Fruit fly (Drosophila melanogaster) whole organism, embryonic: ENCODE measurements around the gene fbl.

Experiments used
- ATbp ChIP-seq: fragments of 200-800 bp; sonication (Bioruptor generic); optimal IDR thresholded peaks from 2 replicates; lab custom pipeline; 2017; ENCODE audit warnings: missing biosample characterization, mild to moderate bottlenecking, missing genetic modification characterization, missing genetic modification reagents
- Atf3 ChIP-seq: fragments of 200-800 bp; sonication (Bioruptor generic); optimal IDR thresholded peaks from 3 replicates; lab custom pipeline; 2016; ENCODE audit warnings: missing biosample characterization, missing genetic modification characterization
- Atf6 ChIP-seq: fragments of 200-800 bp; sonication (Bioruptor generic); IDR thresholded peaks from 2 replicates; pipeline ENCODE4 v1.3.6; 2022; ENCODE audit warnings: missing biosample characterization, missing genetic modification characterization
- Blimp-1 ChIP-seq: fragments of 200-800 bp; sonication (Bioruptor generic); optimal IDR thresholded peaks from 3 replicates; lab custom pipeline; 2018; ENCODE audit warnings: missing biosample characterization, missing genetic modification characterization, mild to moderate bottlenecking, moderate library complexity, missing genetic modification reagents
- CG12659 ChIP-seq: fragments of 200-800 bp; sonication (Bioruptor generic); optimal IDR thresholded peaks from 3 replicates; lab custom pipeline; 2017; ENCODE audit warnings: mild to moderate bottlenecking, missing biosample characterization, missing genetic modification reagents, missing genetic modification characterization
- CG15269 ChIP-seq: fragments of 200-800 bp; sonication (Bioruptor generic); optimal IDR thresholded peaks from 2 replicates; lab custom pipeline; 2018; ENCODE audit warnings: missing biosample characterization, mild to moderate bottlenecking, missing genetic modification characterization, moderate library complexity
- CG15514 ChIP-seq: fragments of 200-800 bp; sonication (Bioruptor generic); optimal IDR thresholded peaks from 3 replicates; lab custom pipeline; 2017; ENCODE audit warnings: missing biosample characterization, missing genetic modification characterization, mild to moderate bottlenecking, moderate library complexity, missing genetic modification reagents
- CG17359 ChIP-seq: fragments of 200-800 bp; sonication (Bioruptor generic); optimal IDR thresholded peaks from 3 replicates; lab custom pipeline; 2018; ENCODE audit warnings: missing biosample characterization, mild to moderate bottlenecking, missing genetic modification characterization, moderate library complexity
- CG18262 ChIP-seq: fragments of 200-800 bp; optimal IDR thresholded peaks from 3 replicates; lab custom pipeline; 2019; ENCODE audit warnings: missing biosample characterization, mild to moderate bottlenecking, missing genetic modification characterization, moderate library complexity
- CG18476 ChIP-seq: fragments of 200-800 bp; sonication (Bioruptor generic); optimal IDR thresholded peaks from 2 replicates; lab custom pipeline; 2016; ENCODE audit warnings: missing biosample characterization, mild to moderate bottlenecking, missing genetic modification characterization
- CG31365 ChIP-seq: fragments of 200-800 bp; sonication (Bioruptor generic); optimal IDR thresholded peaks from 2 replicates; lab custom pipeline; 2018; ENCODE audit warnings: missing biosample characterization, mild to moderate bottlenecking, missing genetic modification characterization
- CG3407 ChIP-seq: fragments of 200-800 bp; sonication (Bioruptor generic); optimal IDR thresholded peaks from 2 replicates; lab custom pipeline; 2018; ENCODE audit warnings: missing biosample characterization, mild to moderate bottlenecking, missing genetic modification characterization
- CG42726 ChIP-seq: fragments of 200-800 bp; sonication (Bioruptor generic); IDR thresholded peaks from 2 replicates; pipeline ENCODE4 v1.3.6; 2022; ENCODE audit warnings: missing biosample characterization, missing genetic modification characterization; ENCODE audit not compliant: partially characterized antibody
- CG4707 ChIP-seq: fragments of 200-800 bp; sonication (Bioruptor generic); optimal IDR thresholded peaks from 2 replicates; lab custom pipeline; 2018; ENCODE audit warnings: missing biosample characterization, mild to moderate bottlenecking, missing genetic modification characterization, moderate library complexity
- CG7963 ChIP-seq: fragments of 200-800 bp; sonication (Bioruptor generic); IDR thresholded peaks from 3 replicates; pipeline ENCODE4 v1.3.6; 2022; ENCODE audit warnings: missing biosample characterization, missing genetic modification characterization; ENCODE audit not compliant: partially characterized antibody
- CG9437 ChIP-seq: fragments of 200-800 bp; sonication (Bioruptor generic); optimal IDR thresholded peaks from 2 replicates; lab custom pipeline; 2018; ENCODE audit warnings: missing biosample characterization, mild to moderate bottlenecking, missing genetic modification characterization
- CG9727 ChIP-seq: fragments of 200-800 bp; sonication (Bioruptor generic); optimal IDR thresholded peaks from 3 replicates; lab custom pipeline; 2017; ENCODE audit warnings: missing biosample characterization, mild to moderate bottlenecking, missing genetic modification characterization
- CG9932 ChIP-seq: fragments of 200-800 bp; sonication (Bioruptor generic); IDR thresholded peaks from 2 replicates; pipeline ENCODE4 v1.3.6; 2022; ENCODE audit warnings: missing biosample characterization, missing genetic modification characterization
- Elba2 ChIP-seq: fragments of 200-800 bp; sonication (Bioruptor generic); optimal IDR thresholded peaks from 3 replicates; lab custom pipeline; 2016; ENCODE audit warnings: missing biosample characterization, missing genetic modification characterization
- Fer2 ChIP-seq: fragments of 200-800 bp; sonication (Bioruptor generic); optimal IDR thresholded peaks from 2 replicates; lab custom pipeline; 2018; ENCODE audit warnings: missing biosample characterization, mild to moderate bottlenecking, missing genetic modification characterization, moderate library complexity
- H15 ChIP-seq: fragments of 200-800 bp; sonication (Bioruptor generic); IDR thresholded peaks from 3 replicates; pipeline ENCODE4 v1.3.6; 2022; ENCODE audit warnings: missing biosample characterization, missing genetic modification characterization
- HLH54F ChIP-seq: fragments of 200-800 bp; sonication (Bioruptor generic); optimal IDR thresholded peaks from 3 replicates; lab custom pipeline; 2016; ENCODE audit warnings: missing biosample characterization, missing genetic modification characterization
- MESR4 ChIP-seq: fragments of 200-800 bp; sonication (Bioruptor generic); optimal IDR thresholded peaks from 2 replicates; lab custom pipeline; 2018; ENCODE audit warnings: missing biosample characterization, mild to moderate bottlenecking, missing genetic modification characterization, moderate library complexity
- Nf-YC ChIP-seq: fragments of 200-800 bp; optimal IDR thresholded peaks from 3 replicates; lab custom pipeline; 2019; ENCODE audit warnings: missing biosample characterization, mild to moderate bottlenecking, missing genetic modification characterization, moderate library complexity
- NfI ChIP-seq: fragments of 200-800 bp; sonication (Bioruptor generic); optimal IDR thresholded peaks from 3 replicates; lab custom pipeline; 2018; ENCODE audit warnings: missing biosample characterization, mild to moderate bottlenecking, missing genetic modification characterization, moderate library complexity
- PHDP ChIP-seq: fragments of 200-800 bp; sonication (Bioruptor generic); optimal IDR thresholded peaks from 3 replicates; lab custom pipeline; 2018; ENCODE audit warnings: missing biosample characterization, mild to moderate bottlenecking, missing genetic modification characterization, moderate library complexity
- Ravus ChIP-seq: fragments of 200-800 bp; sonication (Bioruptor generic); IDR thresholded peaks from 2 replicates; pipeline ENCODE4 v1.3.6; 2022; ENCODE audit warnings: missing biosample characterization, missing genetic modification characterization
- Rfx ChIP-seq: fragments of 200-800 bp; sonication (Bioruptor generic); IDR thresholded peaks from 2 replicates; pipeline ENCODE4 v1.3.6; 2022; ENCODE audit warnings: missing biosample characterization, missing genetic modification characterization
- Six4 ChIP-seq: fragments of 200-800 bp; sonication (Bioruptor generic); optimal IDR thresholded peaks from 2 replicates; lab custom pipeline; 2016; ENCODE audit warnings: missing biosample characterization, missing genetic modification characterization
- Sox100B ChIP-seq: fragments of 200-800 bp; sonication (Bioruptor generic); optimal IDR thresholded peaks from 3 replicates; lab custom pipeline; 2018; ENCODE audit warnings: missing biosample characterization, mild to moderate bottlenecking, missing genetic modification characterization
- Ssrp ChIP-seq: fragments of 200-800 bp; sonication (Bioruptor generic); optimal IDR thresholded peaks from 2 replicates; lab custom pipeline; 2018; ENCODE audit warnings: missing biosample characterization, mild to moderate bottlenecking, missing genetic modification characterization, moderate library complexity
- Usf ChIP-seq: fragments of 200-800 bp; sonication (Bioruptor generic); optimal IDR thresholded peaks from 2 replicates; lab custom pipeline; 2017; ENCODE audit warnings: missing genotype, missing biosample characterization, missing genetic modification characterization
- YL-1 ChIP-seq: fragments of 200-800 bp; sonication (Bioruptor generic); optimal IDR thresholded peaks from 3 replicates; lab custom pipeline; 2017; ENCODE audit warnings: missing biosample characterization, mild to moderate bottlenecking, missing genetic modification characterization
- bsh ChIP-seq, 2 experiments: fragments of 200-800 bp; sonication (Bioruptor generic); optimal IDR thresholded peaks; 2 replicates each; lab custom pipeline; 2017 to 2018; ENCODE audit warnings: mild to moderate bottlenecking in 2 of 2, missing biosample characterization in 2 of 2, missing genetic modification characterization in 2 of 2, moderate library complexity in 1 of 2
- croc ChIP-seq: fragments of 200-800 bp; sonication (Bioruptor generic); conservative IDR thresholded peaks from 3 replicates; pipeline ENCODE4 v1.3.6; 2022; ENCODE audit warnings: missing biosample characterization, missing genetic modification characterization
- crol ChIP-seq: fragments of 200-800 bp; sonication (Bioruptor generic); IDR thresholded peaks from 2 replicates; pipeline ENCODE4 v1.3.6; 2022; ENCODE audit warnings: missing biosample characterization, missing genetic modification characterization
- emc ChIP-seq: fragments of 200-800 bp; sonication (Bioruptor generic); optimal IDR thresholded peaks from 2 replicates; lab custom pipeline; 2016; ENCODE audit warnings: missing biosample characterization, missing genetic modification characterization
- fd3F ChIP-seq: fragments of 200-800 bp; sonication (Bioruptor generic); optimal IDR thresholded peaks from 2 replicates; lab custom pipeline; 2018; ENCODE audit warnings: missing biosample characterization, mild to moderate bottlenecking, missing genetic modification characterization, moderate library complexity
- fd96Cb ChIP-seq: fragments of 200-800 bp; sonication (Bioruptor generic); optimal IDR thresholded peaks from 2 replicates; lab custom pipeline; 2018; ENCODE audit warnings: missing biosample characterization, mild to moderate bottlenecking, missing genetic modification characterization, moderate library complexity
- fu2 ChIP-seq: fragments of 200-800 bp; sonication (Bioruptor generic); optimal IDR thresholded peaks from 2 replicates; lab custom pipeline; 2016; ENCODE audit warnings: missing biosample characterization, missing genetic modification characterization
- kay ChIP-seq: fragments of 200-800 bp; sonication (Bioruptor generic); optimal IDR thresholded peaks from 2 replicates; lab custom pipeline; 2016; ENCODE audit warnings: missing biosample characterization, missing genetic modification characterization
- mirr ChIP-seq: fragments of 200-800 bp; sonication (Bioruptor generic); optimal IDR thresholded peaks from 3 replicates; lab custom pipeline; 2018; ENCODE audit warnings: missing biosample characterization, mild to moderate bottlenecking, missing genetic modification characterization
- pfk ChIP-seq: fragments of 200-800 bp; sonication (Bioruptor generic); optimal IDR thresholded peaks from 2 replicates; lab custom pipeline; 2018; ENCODE audit warnings: missing biosample characterization, mild to moderate bottlenecking, missing genetic modification characterization, moderate library complexity
- pzg ChIP-seq: fragments of 200-800 bp; sonication (Bioruptor generic); optimal IDR thresholded peaks from 3 replicates; lab custom pipeline; 2018; ENCODE audit warnings: missing biosample characterization, mild to moderate bottlenecking, missing genetic modification characterization, moderate library complexity
- ranshi ChIP-seq: fragments of 200-800 bp; sonication (Bioruptor generic); IDR thresholded peaks from 2 replicates; pipeline ENCODE4 v1.3.6; 2022; ENCODE audit warnings: missing biosample characterization, missing genetic modification characterization
- salm ChIP-seq: fragments of 200-800 bp; sonication (Bioruptor generic); optimal IDR thresholded peaks from 2 replicates; lab custom pipeline; 2018; ENCODE audit warnings: missing biosample characterization, mild to moderate bottlenecking, missing genetic modification characterization
- so ChIP-seq: fragments of 200-800 bp; sonication (Bioruptor generic); IDR thresholded peaks from 3 replicates; pipeline ENCODE4 v1.3.6; 2022; ENCODE audit warnings: missing biosample characterization, missing genetic modification characterization
- toy ChIP-seq: fragments of 200-800 bp; sonication (Bioruptor generic); IDR thresholded peaks from 2 replicates; pipeline ENCODE4 v1.3.6; 2022; ENCODE audit warnings: missing biosample characterization, missing genetic modification characterization
- zfh1 ChIP-seq: fragments of 200-800 bp; sonication (Bioruptor generic); IDR thresholded peaks from 3 replicates; pipeline ENCODE4 v1.3.6; 2022; ENCODE audit warnings: missing biosample characterization, missing genetic modification characterization

fbl gene

DNA sequence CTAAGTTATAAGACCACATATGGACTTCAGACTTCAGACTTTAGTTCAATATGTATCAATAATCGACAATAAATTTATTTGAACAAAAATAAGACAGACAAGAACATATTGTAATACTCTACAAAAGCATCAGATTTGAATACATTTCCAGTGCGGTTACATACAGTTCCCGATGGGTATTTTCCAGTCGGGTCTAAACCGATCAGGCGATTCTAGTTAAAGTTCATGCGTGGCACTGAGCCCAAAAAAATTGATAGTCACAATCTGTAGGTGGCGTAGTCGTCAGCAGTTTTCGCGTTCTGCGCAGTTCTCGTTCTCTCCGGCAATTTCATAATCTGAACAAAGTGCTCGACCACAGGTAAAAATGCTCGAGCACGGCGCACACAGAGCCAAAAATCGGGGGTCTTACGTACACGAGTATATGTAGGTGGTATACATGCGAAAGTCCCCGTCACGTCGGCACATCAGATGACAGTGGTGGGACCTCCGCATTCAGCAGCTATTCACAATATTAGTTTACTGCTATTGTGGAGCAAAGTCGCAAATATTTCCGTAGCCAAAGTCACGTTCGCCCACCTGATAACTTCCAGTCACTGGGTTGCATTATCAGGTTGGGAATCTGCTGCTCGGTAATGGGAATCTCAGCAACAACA is 11.2 kb downstream of the fbl start (continued):
- TF ChIP-seq ranshi (GFP tag; lab: Robert Waterston, UW) (0 out of 2 replicates have a peak, but pooled peaks have one; percentile 41), croc (no peak), ATbp (GFP tag; lab: Kevin White, UChicago) (no peak), CG18262 (tag; lab: Kevin White, UChicago) (peak; percentile 22), CG18476 (GFP tag; lab: Kevin White, UChicago) (peak; percentile 31), pfk (GFP tag; lab: Kevin White, UChicago) (peak; percentile 58), CG7963 (GFP tag; lab: Robert Waterston, UW) (no peak), fd3F (GFP tag; lab: Kevin White, UChicago) (peak; percentile 7), HLH54F (GFP tag; lab: Kevin White, UChicago) (peak; percentile 45), zfh1 (GFP tag; lab: Robert Waterston, UW) (no peak), Fer2 (tag; lab: Kevin White, UChicago) (no peak), MESR4 (no peak), CG4707 (GFP tag; lab: Kevin White, UChicago) (no peak), emc (peak; percentile 56), CG9932 (GFP tag; lab: Robert Waterston, UW) (peak; percentile 62), Atf3 (GFP tag; lab: Kevin White, UChicago) (no peak), pzg (no peak), crol (GFP tag; lab: Robert Waterston, UW) (no peak), PHDP (tag; lab: Kevin White, UChicago) (peak; percentile 27), CG17359 (tag; lab: Kevin White, UChicago) (no peak), Atf6 (GFP tag; lab: Robert Waterston, UW) (peak; percentile 75), Blimp-1 (GFP tag; lab: Kevin White, UChicago) (no peak), CG15514 (peak; percentile 38), kay (no peak), H15 (GFP tag; lab: Robert Waterston, UW) (no peak), so (GFP tag; lab: Robert Waterston, UW) (peak; percentile 38; the same call in 2 of the 3 replicates), CG31365 (tag; lab: Kevin White, UChicago) (no peak), bsh (GFP tag; optimal IDR thresholded peaks at IDR 0.05; lab: Kevin White, UChicago) (no peak), CG9437 (no peak), Usf (GFP tag; lab: Kevin White, UChicago) (peak; percentile 1), Ssrp (tag; lab: Kevin White, UChicago) (no peak), YL-1 (peak; percentile 6), toy (GFP tag; lab: Robert Waterston, UW) (no peak), CG3407 (GFP tag; lab: Kevin White, UChicago) (no peak), fu2 (GFP tag; lab: Kevin White, UChicago) (peak; percentile 19), salm (tag; lab: Kevin White, UChicago) (no peak), Sox100B (GFP tag; lab: Kevin White, UChicago) (peak; percentile 13), mirr (peak; percentile 63), CG9727 (GFP tag; lab: Kevin White, UChicago) (peak; percentile 57), Elba2 (GFP tag; lab: Kevin White, UChicago) (no peak), CG12659 (GFP tag; lab: Kevin White, UChicago) (peak; percentile 57), CG15269 (peak; percentile 55), Rfx (GFP tag; lab: Robert Waterston, UW) (peak; percentile 75), CG42726 (GFP tag; lab: Robert Waterston, UW) (no peak), NfI (GFP tag; lab: Kevin White, UChicago) (peak; percentile 3), Ravus (GFP tag; lab: Robert Waterston, UW) (no peak), fd96Cb (tag; lab: Kevin White, UChicago) (peak; percentile 9), Six4 (GFP tag; lab: Kevin White, UChicago) (no peak), Nf-YC (tag; lab: Kevin White, UChicago) (peak; percentile 33)
